Fruit fly (Drosophila melanogaster) whole organism, embryonic: ENCODE measurements around the gene Tbc1d22.

Experiments
- CG16815 ChIP-seq: fragments of 200-800 bp; sonication (Bioruptor generic); optimal IDR thresholded peaks from 3 replicates; lab custom pipeline; 2017; ENCODE audit warnings: missing biosample characterization, mild to moderate bottlenecking, missing genetic modification characterization
- CG17359 ChIP-seq: fragments of 200-800 bp; sonication (Bioruptor generic); optimal IDR thresholded peaks from 3 replicates; lab custom pipeline; 2018; ENCODE audit warnings: missing biosample characterization, mild to moderate bottlenecking, missing genetic modification characterization, moderate library complexity
- CG34422 ChIP-seq: fragments of 200-800 bp; sonication (Bioruptor generic); IDR thresholded peaks from 3 replicates; pipeline ENCODE4 v1.3.6; 2022; ENCODE audit warnings: missing biosample characterization, missing genetic modification characterization
- HLHmδ ChIP-seq: fragments of 200-800 bp; sonication (Bioruptor generic); optimal IDR thresholded peaks from 2 replicates; lab custom pipeline; 2018; ENCODE audit warnings: missing biosample characterization, mild to moderate bottlenecking, missing genetic modification characterization, moderate library complexity
- Max ChIP-seq: fragments of 200-800 bp; sonication (Bioruptor generic); optimal IDR thresholded peaks from 2 replicates; lab custom pipeline; 2016; ENCODE audit warnings: missing biosample characterization, mild to moderate bottlenecking, missing genetic modification characterization
- Sin3A ChIP-seq: fragments of >200 bp; optimal IDR thresholded peaks from 2 replicates; lab custom pipeline; 2018

dm6 chr3R:21078211-21078610 is 23.8 kb upstream of the Tbc1d22 start:
- no peak for TF ChIP-seq CG34422
- TF ChIP-seq Max: no peak
- no peak for TF ChIP-seq HLHmδ (GFP tag; lab: Kevin White, UChicago)
- no peak for TF ChIP-seq Sin3A (lab: Kevin White, UChicago)
- TF ChIP-seq CG16815: no peak
- no peak for TF ChIP-seq CG17359
